Worm (Caenorhabditis elegans) whole organism, young adult: Measurements from ENCODE around the gene cft-1.

Source experiments
- ama-1 ChIP-seq, 3 experiments: fragments of 150-350 bp in 1 of 3; sonication (generic microtip) in 2 of 3; optimal IDR thresholded peaks; 2 replicates each; lab custom pipeline; 2014 to 2018; ENCODE audit warnings: missing biosample characterization in 2 of 3, missing genetic modification characterization in 2 of 3, missing genetic modification reagents in 2 of 3
- ets-4 ChIP-seq: fragments of 200-800 bp; sonication (Bioruptor generic); optimal IDR thresholded peaks from 2 replicates; lab custom pipeline; 2018; ENCODE audit warnings: mild to moderate bottlenecking, missing genetic modification characterization, missing compliant biosample characterization
- unc-62 ChIP-seq: fragments of 150-350 bp; optimal IDR thresholded peaks from 2 replicates; lab custom pipeline; 2014; ENCODE audit warnings: missing biosample characterization, missing genetic modification reagents, missing genetic modification characterization

DNA sequence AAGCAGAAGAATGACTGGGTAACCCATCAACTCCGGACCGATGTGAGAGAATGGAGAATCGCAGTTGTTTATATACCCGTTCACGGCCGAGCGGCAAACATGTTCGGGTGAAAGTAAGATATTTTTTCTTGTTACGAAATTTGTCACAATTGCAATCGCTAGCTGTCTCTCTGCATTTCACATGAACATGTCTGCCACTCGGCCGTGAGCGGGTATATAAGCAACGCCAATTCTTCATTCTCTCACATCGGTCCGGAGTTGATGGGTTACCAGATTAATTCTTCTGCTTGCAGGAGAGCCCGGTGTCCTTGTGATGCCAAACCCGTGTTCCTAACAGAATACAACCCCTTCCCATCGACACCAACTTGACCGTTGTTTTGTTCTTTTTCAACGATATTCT is 48.4 kb downstream of the cft-1 start:
- TF ChIP-seq unc-62 (GFP tag; lab: Kevin White, UChicago) (no peak), ets-4 (no peak), ama-1 (optimal IDR thresholded peaks at IDR 0.05; lab: Kevin White, UChicago) (no peak), ama-1 (GFP tag; optimal IDR thresholded peaks at IDR 0.05; lab: Kevin White, UChicago) (no peak)
